Worm (Caenorhabditis elegans) whole organism, L4 larva: ENCODE data around the gene mnp-1.

Source experiments
- D1046.2 ChIP-seq: fragments of 200-800 bp; sonication (Bioruptor generic); IDR thresholded peaks from 2 replicates; pipeline ENCODE4 v1.3.6; 2022; ENCODE audit warnings: missing genetic modification characterization, missing compliant biosample characterization
- F37D6.2 ChIP-seq: sonication (generic microtip); optimal IDR thresholded peaks from 2 replicates; lab custom pipeline; 2016; ENCODE audit warnings: mild to moderate bottlenecking, missing genetic modification characterization, missing compliant biosample characterization
- F49E8.2 ChIP-seq: sonication (generic microtip); optimal IDR thresholded peaks from 2 replicates; lab custom pipeline; 2016; ENCODE audit warnings: missing compliant biosample characterization, mild to moderate bottlenecking, missing genetic modification characterization, borderline replicate concordance
- T26A8.4 ChIP-seq: fragments of 200-800 bp; sonication (Bioruptor generic); IDR thresholded peaks from 2 replicates; pipeline ENCODE4 v1.3.6; 2022; ENCODE audit warnings: missing genetic modification characterization, missing compliant biosample characterization
- Y105C5A.15 ChIP-seq: fragments of 200-800 bp; sonication (Bioruptor generic); IDR thresholded peaks from 2 replicates; pipeline ENCODE4 v1.3.6; 2022; ENCODE audit warnings: missing genetic modification characterization, missing compliant biosample characterization
- Y48G9A.11 ChIP-seq: fragments of 200-800 bp; sonication (Bioruptor generic); IDR thresholded peaks from 2 replicates; pipeline ENCODE4 v1.3.6; 2022; ENCODE audit warnings: missing genetic modification reagents, missing genetic modification characterization, missing compliant biosample characterization
- Y5F2A.4 ChIP-seq: fragments of 200-800 bp; sonication (Bioruptor generic); optimal IDR thresholded peaks from 2 replicates; lab custom pipeline; 2018; ENCODE audit warnings: mild to moderate bottlenecking, missing genetic modification characterization, missing compliant biosample characterization
- ZK337.2 ChIP-seq: fragments of 200-800 bp; sonication (Bioruptor generic); IDR thresholded peaks from 2 replicates; pipeline ENCODE4 v1.3.6; 2022; ENCODE audit warnings: missing genetic modification reagents, missing genetic modification characterization, missing compliant biosample characterization
- ZK546.5 ChIP-seq, 2 experiments: sonication (generic microtip); optimal IDR thresholded peaks; 2 replicates each; lab custom pipeline; 2017; ENCODE audit warnings: missing biosample characterization in 2 of 2, missing genetic modification characterization in 2 of 2
- aha-1 ChIP-seq: fragments of 150-350 bp; peaks from one replicate; lab custom pipeline; 2014; ENCODE audit warnings: missing biosample characterization, missing genetic modification characterization
- ama-1 ChIP-seq: fragments of 150-350 bp; optimal IDR thresholded peaks from 2 replicates; lab custom pipeline; 2014; ENCODE audit warnings: inconsistent platforms, mixed read lengths
- ceh-32 ChIP-seq: sonication (generic microtip); optimal IDR thresholded peaks from 2 replicates; lab custom pipeline; 2016; ENCODE audit warnings: mild to moderate bottlenecking, missing genetic modification characterization, missing compliant biosample characterization; ENCODE audit not compliant: poor library complexity
- ceh-44 ChIP-seq: fragments of 200-800 bp; sonication (Bioruptor generic); IDR thresholded peaks from 2 replicates; pipeline ENCODE4 v1.3.6; 2022; ENCODE audit warnings: missing genetic modification reagents, missing genetic modification characterization, missing compliant biosample characterization
- ceh-62 ChIP-seq: sonication (generic microtip); optimal IDR thresholded peaks from 2 replicates; lab custom pipeline; 2017; ENCODE audit warnings: missing biosample characterization, missing genetic modification characterization
- ceh-82 ChIP-seq: sonication (generic microtip); optimal IDR thresholded peaks from 2 replicates; lab custom pipeline; 2017; ENCODE audit warnings: missing biosample characterization, missing genetic modification characterization
- daf-16 ChIP-seq, 3 experiments: sonication (generic microtip); optimal IDR thresholded peaks; 2 replicates each; lab custom pipeline; 2016 to 2017; ENCODE audit warnings: missing genetic modification characterization in 3 of 3, missing genetic modification reagents in 3 of 3, mild to moderate bottlenecking in 2 of 3, missing compliant biosample characterization in 2 of 3, missing biosample characterization in 1 of 3, moderate library complexity in 1 of 3
- daf-19 ChIP-seq: fragments of 200-800 bp; sonication (Bioruptor generic); conservative IDR thresholded peaks from 2 replicates; pipeline ENCODE4 v1.3.6; 2022; ENCODE audit warnings: missing genetic modification characterization, missing compliant biosample characterization
- duxl-1 ChIP-seq: sonication (generic microtip); optimal IDR thresholded peaks from 2 replicates; lab custom pipeline; 2016; ENCODE audit warnings: mild to moderate bottlenecking, missing genetic modification characterization, moderate library complexity, missing compliant biosample characterization; ENCODE audit not compliant: poor library complexity
- egl-43 ChIP-seq: fragments of 200-800 bp; sonication (Bioruptor generic); IDR thresholded peaks from 2 replicates; pipeline ENCODE4 v1.3.6; 2022; ENCODE audit warnings: missing genetic modification reagents, missing genetic modification characterization, missing compliant biosample characterization
- fos-1 ChIP-seq: fragments of 150-350 bp; optimal IDR thresholded peaks from 2 replicates; lab custom pipeline; 2014; ENCODE audit warnings: missing biosample characterization, missing genetic modification characterization
- hif-1 ChIP-seq, 2 experiments: sonication (generic microtip); optimal IDR thresholded peaks; 2 replicates each; lab custom pipeline; 2016 to 2017; ENCODE audit warnings: missing compliant biosample characterization in 2 of 2, missing genetic modification characterization in 2 of 2, missing genetic modification reagents in 2 of 2, missing genotype in 2 of 2, mild to moderate bottlenecking in 1 of 2
- hlh-11 ChIP-seq: fragments of 200-800 bp; sonication (Bioruptor generic); optimal IDR thresholded peaks from 2 replicates; lab custom pipeline; 2018; ENCODE audit warnings: mild to moderate bottlenecking, missing genetic modification characterization, missing compliant biosample characterization
- hlh-30 ChIP-seq: sonication (generic microtip); optimal IDR thresholded peaks from 2 replicates; lab custom pipeline; 2017; ENCODE audit warnings: antibody characterized with exemption, mild to moderate bottlenecking, missing genetic modification characterization, missing compliant biosample characterization; ENCODE audit not compliant: insufficient read depth
- hmg-1.1 ChIP-seq: fragments of 200-800 bp; sonication (Bioruptor generic); IDR thresholded peaks from 2 replicates; pipeline ENCODE4 v1.3.6; 2022; ENCODE audit warnings: missing genetic modification reagents, missing genetic modification characterization, missing compliant biosample characterization
- jun-1 ChIP-seq: fragments of 150-350 bp; optimal IDR thresholded peaks from 2 replicates; lab custom pipeline; 2014; ENCODE audit warnings: missing biosample characterization, missing genetic modification reagents, missing genetic modification characterization
- lin-1 ChIP-seq: fragments of 200-800 bp; sonication (Bioruptor generic); IDR thresholded peaks from 2 replicates; pipeline ENCODE4 v1.3.6; 2022; ENCODE audit warnings: missing genetic modification reagents, missing genetic modification characterization, missing compliant biosample characterization
- lin-13 ChIP-seq: fragments of 150-350 bp; optimal IDR thresholded peaks from 2 replicates; lab custom pipeline; 2014; ENCODE audit warnings: missing biosample characterization, missing genetic modification reagents, missing genetic modification characterization
- lin-38 ChIP-seq: fragments of 200-800 bp; sonication (Bioruptor generic); IDR thresholded peaks from 2 replicates; pipeline ENCODE4 v1.3.6; 2022; ENCODE audit warnings: missing genetic modification reagents, missing genetic modification characterization, missing compliant biosample characterization
- lsy-2 ChIP-seq, 2 experiments: fragments of 150-350 bp in 1 of 2; sonication (generic microtip) in 1 of 2; optimal IDR thresholded peaks; 2 replicates each; lab custom pipeline; 2014 to 2017; ENCODE audit warnings: missing biosample characterization in 2 of 2, missing genetic modification characterization in 2 of 2
- madf-5 ChIP-seq, 2 experiments: fragments of 200-800 bp; sonication (Bioruptor generic); IDR thresholded peaks; 2 replicates each; pipeline ENCODE4 v1.3.6; 2022; ENCODE audit warnings: missing compliant biosample characterization in 2 of 2, missing genetic modification characterization in 2 of 2
- mdl-1 ChIP-seq, 2 experiments: fragments of 150-350 bp in 1 of 2; sonication (generic microtip) in 1 of 2; optimal IDR thresholded peaks; 2 replicates each; lab custom pipeline; 2014 to 2017; ENCODE audit warnings: missing biosample characterization in 2 of 2, missing genetic modification characterization in 2 of 2
- mep-1 ChIP-seq: fragments of 150-350 bp; sonication (generic microtip); optimal IDR thresholded peaks from 3 replicates; lab custom pipeline; 2014; ENCODE audit warnings: missing biosample characterization, missing genetic modification characterization
- mxl-2 ChIP-seq: fragments of 200-800 bp; sonication (Bioruptor generic); conservative IDR thresholded peaks from 2 replicates; pipeline ENCODE4 v1.3.6; 2022; ENCODE audit warnings: missing genetic modification reagents, missing genetic modification characterization, missing compliant biosample characterization
- nhr-10 ChIP-seq: fragments of 150-350 bp; optimal IDR thresholded peaks from 2 replicates; lab custom pipeline; 2014; ENCODE audit warnings: missing biosample characterization, missing genetic modification characterization
- nhr-102 ChIP-seq: sonication (generic microtip); optimal IDR thresholded peaks from 2 replicates; lab custom pipeline; 2016; ENCODE audit warnings: mild to moderate bottlenecking, missing genetic modification characterization, moderate library complexity, missing compliant biosample characterization
- nhr-237 ChIP-seq: sonication (generic microtip); optimal IDR thresholded peaks from 2 replicates; lab custom pipeline; 2017; ENCODE audit warnings: missing biosample characterization, missing genetic modification characterization
- nhr-25 ChIP-seq: sonication (generic microtip); optimal IDR thresholded peaks from 2 replicates; lab custom pipeline; 2017; ENCODE audit warnings: missing genetic modification characterization, mild to moderate bottlenecking, missing compliant biosample characterization, antibody characterized with exemption, moderate library complexity, borderline replicate concordance; ENCODE audit not compliant: insufficient read depth
- nhr-41 ChIP-seq: fragments of 200-800 bp; sonication (Bioruptor generic); IDR thresholded peaks from 2 replicates; pipeline ENCODE4 v1.3.6; 2022; ENCODE audit warnings: missing genetic modification reagents, missing genetic modification characterization, missing compliant biosample characterization
- nhr-48 ChIP-seq: sonication (generic microtip); optimal IDR thresholded peaks from 2 replicates; lab custom pipeline; 2016; ENCODE audit warnings: mild to moderate bottlenecking, missing genetic modification characterization, missing compliant biosample characterization
- nhr-6 ChIP-seq: fragments of 150-350 bp; optimal IDR thresholded peaks from 2 replicates; lab custom pipeline; 2014; ENCODE audit warnings: missing biosample characterization, missing genetic modification characterization
- saeg-2 ChIP-seq: fragments of 200-800 bp; sonication (Bioruptor generic); IDR thresholded peaks from 2 replicates; pipeline ENCODE4 v1.3.6; 2022; ENCODE audit warnings: missing genetic modification reagents, missing genetic modification characterization, missing compliant biosample characterization
- set-16 ChIP-seq: fragments of 200-800 bp; sonication (Bioruptor generic); IDR thresholded peaks from 2 replicates; pipeline ENCODE4 v1.3.6; 2022; ENCODE audit warnings: missing genetic modification reagents, missing genetic modification characterization, missing compliant biosample characterization
- skn-1 ChIP-seq: fragments of 150-350 bp; optimal IDR thresholded peaks from 2 replicates; lab custom pipeline; 2014; ENCODE audit warnings: missing biosample characterization, missing genetic modification characterization
- snpc-4 ChIP-seq: fragments of 150-350 bp; optimal IDR thresholded peaks from 2 replicates; lab custom pipeline; 2014; ENCODE audit warnings: missing biosample characterization, missing genetic modification characterization
- spr-1 ChIP-seq: sonication (generic microtip); optimal IDR thresholded peaks from 2 replicates; lab custom pipeline; 2016; ENCODE audit warnings: mild to moderate bottlenecking, missing genetic modification characterization, missing compliant biosample characterization
- unc-130 ChIP-seq: sonication (generic microtip); optimal IDR thresholded peaks from 2 replicates; lab custom pipeline; 2016; ENCODE audit warnings: missing genetic modification reagents, missing genetic modification characterization, missing compliant biosample characterization
- unc-39 ChIP-seq: sonication (generic microtip); optimal IDR thresholded peaks from 2 replicates; lab custom pipeline; 2017; ENCODE audit warnings: missing biosample characterization, missing genetic modification characterization
- unc-62 ChIP-seq, 3 experiments: fragments of 150-350 bp in 1 of 3; sonication (generic microtip); optimal IDR thresholded peaks in 2 of 3; peaks in 1 of 3; 1 replicate in 1 of 3; 2 replicates in 2 of 3; lab custom pipeline; 2014 to 2017; ENCODE audit warnings: missing biosample characterization in 3 of 3, missing genetic modification characterization in 3 of 3, missing genetic modification reagents in 3 of 3, missing genotype in 1 of 3
- zag-1 ChIP-seq: fragments of 150-350 bp; optimal IDR thresholded peaks from 2 replicates; lab custom pipeline; 2014; ENCODE audit warnings: missing biosample characterization, missing genetic modification characterization
- zfp-2 ChIP-seq: sonication (generic microtip); optimal IDR thresholded peaks from 2 replicates; lab custom pipeline; 2016; ENCODE audit warnings: mild to moderate bottlenecking, missing genetic modification characterization, missing compliant biosample characterization
- zip-11 ChIP-seq: fragments of 200-800 bp; sonication (Bioruptor generic); IDR thresholded peaks from 2 replicates; pipeline ENCODE4 v1.3.6; 2022; ENCODE audit warnings: missing genetic modification characterization, missing compliant biosample characterization

mnp-1 gene

ce11 chrIII:4362332-4362731 lies 5.9 kb downstream of the mnp-1 start (continued):
- TF ChIP-seq mdl-1 (tag; optimal IDR thresholded peaks at IDR 0.05; lab: Kevin White, UChicago), result no peak
- TF ChIP-seq F49E8.2 (tag; lab: Kevin White, UChicago), result no peak
- TF ChIP-seq hlh-11 (tag; lab: Kevin White, UChicago), result peak; percentile 21
- no peak for TF ChIP-seq nhr-237
- TF ChIP-seq nhr-41 (GFP tag; lab: Robert Waterston, UW), result no peak
- no peak for TF ChIP-seq F37D6.2 (tag; lab: Kevin White, UChicago)
- peak; percentile 63; the same call in 1 of the 2 replicates for TF ChIP-seq Y48G9A.11 (GFP tag; lab: Robert Waterston, UW)
- TF ChIP-seq egl-43 (GFP tag; lab: Robert Waterston, UW), result peak; percentile 69
- no peak for TF ChIP-seq ceh-32 (tag; lab: Kevin White, UChicago)
- no peak for TF ChIP-seq D1046.2 (GFP tag; lab: Robert Waterston, UW)
- no peak for TF ChIP-seq daf-19 (GFP tag; lab: Robert Waterston, UW)
- TF ChIP-seq Y5F2A.4 (GFP tag; lab: Kevin White, UChicago), result no peak
- TF ChIP-seq zfp-2 (tag; lab: Kevin White, UChicago), result no peak
- no peak for TF ChIP-seq mxl-2 (GFP tag; lab: Robert Waterston, UW)
- TF ChIP-seq ZK546.5 (tag; optimal IDR thresholded peaks at IDR 0.05; lab: Kevin White, UChicago), result no peak
- TF ChIP-seq hif-1 (tag; optimal IDR thresholded peaks at IDR 0.05; lab: Kevin White, UChicago), result peak in 1 of 2 experiments; percentile 1
- no peak for TF ChIP-seq nhr-10 (tag; lab: Kevin White, UChicago)
- TF ChIP-seq ceh-44 (GFP tag; lab: Robert Waterston, UW), result no peak
- TF ChIP-seq unc-62 (GFP tag; optimal IDR thresholded peaks at IDR 0.05 in 1 of 2; lab: Kevin White, UChicago), result peak in 1 of 2 experiments; percentile 52
- TF ChIP-seq unc-62 (tag; optimal IDR thresholded peaks at IDR 0.05; lab: Kevin White, UChicago), result no peak
- no peak for TF ChIP-seq ceh-82 (tag; lab: Kevin White, UChicago)
- TF ChIP-seq skn-1 (tag; lab: Kevin White, UChicago), result no peak
- no peak for TF ChIP-seq nhr-48
- TF ChIP-seq lin-13 (GFP tag; lab: Kevin White, UChicago), result no peak
- no peak for TF ChIP-seq unc-130 (GFP tag; lab: Kevin White, UChicago)
- TF ChIP-seq aha-1 (tag; lab: Kevin White, UChicago), result no peak
- TF ChIP-seq hmg-1.1 (GFP tag; lab: Robert Waterston, UW), result 0 out of 2 replicates have a peak, but pooled peaks have one; percentile 36
- no peak for TF ChIP-seq unc-39
- no peak for TF ChIP-seq snpc-4 (tag; lab: Kevin White, UChicago)
- 0 out of 4 replicates have a peak, but pooled peaks of 1 of the 2 experiments have one; percentile 18 for TF ChIP-seq madf-5 (GFP tag; IDR thresholded peaks at IDR 0.05; lab: Robert Waterston, UW)
- no peak for TF ChIP-seq ama-1
- no peak for TF ChIP-seq set-16 (GFP tag; lab: Robert Waterston, UW)
- TF ChIP-seq fos-1 (tag; lab: Kevin White, UChicago), result no peak
- TF ChIP-seq nhr-102 (tag; lab: Kevin White, UChicago), result no peak
- no peak for TF ChIP-seq Y105C5A.15 (GFP tag; lab: Robert Waterston, UW)
- no peak for TF ChIP-seq mep-1
- peak; percentile 35 for TF ChIP-seq duxl-1 (tag; lab: Kevin White, UChicago)
- TF ChIP-seq T26A8.4 (GFP tag; lab: Robert Waterston, UW), result no peak
- TF ChIP-seq lin-1 (GFP tag; lab: Robert Waterston, UW), result 0 out of 2 replicates have a peak, but pooled peaks have one; percentile 20
- no peak for TF ChIP-seq jun-1
- TF ChIP-seq saeg-2 (GFP tag; lab: Robert Waterston, UW), result no peak
- no peak for TF ChIP-seq zag-1 (tag; lab: Kevin White, UChicago)
- TF ChIP-seq zip-11 (GFP tag; lab: Robert Waterston, UW), result no peak
- TF ChIP-seq hlh-30 (tag; lab: Kevin White, UChicago), result peak; percentile 19
- no peak for TF ChIP-seq nhr-25 (tag; lab: Kevin White, UChicago)
- TF ChIP-seq lin-38, result no peak
- TF ChIP-seq ceh-62 (tag; lab: Kevin White, UChicago), result no peak
- no peak for TF ChIP-seq lsy-2 (tag; optimal IDR thresholded peaks at IDR 0.05; lab: Kevin White, UChicago)
- TF ChIP-seq daf-16 (GFP tag; optimal IDR thresholded peaks at IDR 0.05; lab: Kevin White, UChicago), result no peak
- TF ChIP-seq daf-16 (tag; optimal IDR thresholded peaks at IDR 0.05; lab: Kevin White, UChicago), result no peak
- TF ChIP-seq nhr-6, result no peak
- TF ChIP-seq spr-1 (tag; lab: Kevin White, UChicago), result no peak
- TF ChIP-seq ZK337.2 (GFP tag; lab: Robert Waterston, UW), result no peak
